In genomic region chr3L:85204-85811, dm6 we compare ENCODE assay signal across 1 fruit fly cellular context.
TF ChIP-seq lines count a peak whose summit lies in the region.

No protein-coding gene starts in this region.

TF ChIP-seq in whole organism, embryonic, 481 proteins besides CTCF, POLR2A, EP300 and RAD21 (continued from another document and continues in another):
- TF ChIP-seq lilli (GFP tag; optimal IDR thresholded peaks at IDR 0.05; lab: Kevin White, UChicago) = no peak
- no peak for TF ChIP-seq CG12659 (GFP tag; optimal IDR thresholded peaks at IDR 0.05; lab: Kevin White, UChicago)
- TF ChIP-seq fd64A (GFP tag; optimal IDR thresholded peaks at IDR 0.05; lab: Kevin White, UChicago) = no peak
- TF ChIP-seq CG14667 (GFP tag; IDR thresholded peaks at IDR 0.05; lab: Robert Waterston, UW) = no peak
- no peak for TF ChIP-seq CG14050 (GFP tag; IDR thresholded peaks at IDR 0.05; lab: Robert Waterston, UW)
- TF ChIP-seq CG16779 (GFP tag; IDR thresholded peaks at IDR 0.05; lab: Robert Waterston, UW) = no peak
- TF ChIP-seq Hr78 (GFP tag; optimal IDR thresholded peaks at IDR 0.05; lab: Kevin White, UChicago) = peak in 1 of 2 experiments; percentile 10
- TF ChIP-seq Gug (GFP tag; IDR thresholded peaks at IDR 0.05; lab: Robert Waterston, UW) = no peak
- 0 out of 3 replicates have a peak, but pooled peaks have one; percentile 17 for TF ChIP-seq CG11695 (GFP tag; IDR thresholded peaks at IDR 0.05; lab: Robert Waterston, UW)
- no peak for TF ChIP-seq zen2 (GFP tag; IDR thresholded peaks at IDR 0.05; lab: Robert Waterston, UW; ENCODE audit: partially characterized antibody)
- peak; percentile 72; the same call in 1 of the 2 replicates for TF ChIP-seq GATAe (GFP tag; conservative IDR thresholded peaks at IDR 0.05; lab: Robert Waterston, UW)
- no peak for TF ChIP-seq Fer2 (tag; optimal IDR thresholded peaks at IDR 0.05; lab: Kevin White, UChicago)
- no peak for TF ChIP-seq Hand (GFP tag; optimal IDR thresholded peaks at IDR 0.05; lab: Kevin White, UChicago)
- peak; percentile 73 for TF ChIP-seq lab (GFP tag; optimal IDR thresholded peaks at IDR 0.05; lab: Kevin White, UChicago)
- no peak for TF ChIP-seq grau (tag; optimal IDR thresholded peaks at IDR 0.05; lab: Kevin White, UChicago)
- TF ChIP-seq CG11696 (GFP tag; IDR thresholded peaks at IDR 0.05; lab: Robert Waterston, UW) = no peak
- TF ChIP-seq pan (optimal IDR thresholded peaks at IDR 0.05; lab: Kevin White, UChicago) = no peak
- no peak for TF ChIP-seq pan (GFP tag; optimal IDR thresholded peaks at IDR 0.05 in 1 of 2, IDR thresholded peaks at IDR 0.05 in 1 of 2)
- no peak for TF ChIP-seq hth (optimal IDR thresholded peaks at IDR 0.05; lab: Kevin White, UChicago)
- no peak for TF ChIP-seq CG32772 (GFP tag; IDR thresholded peaks at IDR 0.05; lab: Robert Waterston, UW)
- no peak for TF ChIP-seq Bgb (GFP tag; IDR thresholded peaks at IDR 0.05; lab: Robert Waterston, UW; ENCODE audit: partially characterized antibody)
- TF ChIP-seq fru (optimal IDR thresholded peaks at IDR 0.05; lab: Kevin White, UChicago) = no peak
- TF ChIP-seq kni (GFP tag; optimal IDR thresholded peaks at IDR 0.05; lab: Kevin White, UChicago) = no peak
- TF ChIP-seq Lhr (GFP tag; optimal IDR thresholded peaks at IDR 0.05; lab: Kevin White, UChicago) = no peak
- no peak for TF ChIP-seq CG12299 (tag; optimal IDR thresholded peaks at IDR 0.05; lab: Kevin White, UChicago)
- peak; percentile 19 for TF ChIP-seq CG2678 (tag; optimal IDR thresholded peaks at IDR 0.05; lab: Kevin White, UChicago)
- TF ChIP-seq CG17612 (GFP tag; IDR thresholded peaks at IDR 0.05; lab: Robert Waterston, UW) = no peak
- no peak for TF ChIP-seq CG1602 (GFP tag; optimal IDR thresholded peaks at IDR 0.05; lab: Kevin White, UChicago)
- TF ChIP-seq psq (GFP tag; optimal IDR thresholded peaks at IDR 0.05; lab: Kevin White, UChicago) = no peak
- TF ChIP-seq Poxn (GFP tag; IDR thresholded peaks at IDR 0.05; lab: Robert Waterston, UW) = no peak
- no peak for TF ChIP-seq bcd (GFP tag; optimal IDR thresholded peaks at IDR 0.05; lab: Kevin White, UChicago)
- no peak for TF ChIP-seq CG12104 (GFP tag; optimal IDR thresholded peaks at IDR 0.05; lab: Kevin White, UChicago)
- peak; percentile 28 for TF ChIP-seq CG15011 (GFP tag; optimal IDR thresholded peaks at IDR 0.05; lab: Kevin White, UChicago)
- TF ChIP-seq CG5953 (GFP tag; IDR thresholded peaks at IDR 0.05; lab: Robert Waterston, UW) = no peak
- no peak for TF ChIP-seq hb (GFP tag; IDR thresholded peaks at IDR 0.05; lab: Robert Waterston, UW; ENCODE audit: partially characterized antibody)
- TF ChIP-seq CG18476 (GFP tag; optimal IDR thresholded peaks at IDR 0.05; lab: Kevin White, UChicago) = no peak
- no peak for TF ChIP-seq Taf1 (GFP tag; IDR thresholded peaks at IDR 0.05; lab: Robert Waterston, UW)
- TF ChIP-seq CG18764 (GFP tag; optimal IDR thresholded peaks at IDR 0.05; lab: Kevin White, UChicago) = no peak
- TF ChIP-seq gsb-n (tag; optimal IDR thresholded peaks at IDR 0.05; lab: Kevin White, UChicago) = peak; percentile 26
- no peak for TF ChIP-seq tio (GFP tag; optimal IDR thresholded peaks at IDR 0.05; lab: Kevin White, UChicago)
- TF ChIP-seq Sry-β (GFP tag; optimal IDR thresholded peaks at IDR 0.05; lab: Kevin White, UChicago) = no peak
- no peak for TF ChIP-seq ftz-f1 (GFP tag; optimal IDR thresholded peaks at IDR 0.05; lab: Kevin White, UChicago)
- no peak for TF ChIP-seq tin (GFP tag; optimal IDR thresholded peaks at IDR 0.05; lab: Kevin White, UChicago)
- TF ChIP-seq CG7963 (GFP tag; IDR thresholded peaks at IDR 0.05; lab: Robert Waterston, UW; ENCODE audit: partially characterized antibody) = no peak
- TF ChIP-seq CG18599 (GFP tag; optimal IDR thresholded peaks at IDR 0.05; lab: Kevin White, UChicago) = peak; percentile 39
- no peak for TF ChIP-seq Max (GFP tag; optimal IDR thresholded peaks at IDR 0.05; lab: Kevin White, UChicago)
- no peak for TF ChIP-seq CG9609 (GFP tag; optimal IDR thresholded peaks at IDR 0.05; lab: Kevin White, UChicago)
- no peak for TF ChIP-seq stc (GFP tag; IDR thresholded peaks at IDR 0.05; lab: Robert Waterston, UW)
- TF ChIP-seq CG15514 (GFP tag; optimal IDR thresholded peaks at IDR 0.05; lab: Kevin White, UChicago) = peak; percentile 36
- no peak for TF ChIP-seq emc (GFP tag; optimal IDR thresholded peaks at IDR 0.05; lab: Kevin White, UChicago)
- TF ChIP-seq salm (tag; optimal IDR thresholded peaks at IDR 0.05; lab: Kevin White, UChicago) = no peak
- no peak for TF ChIP-seq Elba2 (GFP tag; optimal IDR thresholded peaks at IDR 0.05; lab: Kevin White, UChicago)
- TF ChIP-seq CG8944 (GFP tag; optimal IDR thresholded peaks at IDR 0.05; lab: Kevin White, UChicago) = no peak
- TF ChIP-seq CG2129 (GFP tag; IDR thresholded peaks at IDR 0.05; lab: Robert Waterston, UW; ENCODE audit: partially characterized antibody) = no peak
- TF ChIP-seq nerfin-1 (tag; optimal IDR thresholded peaks at IDR 0.05; lab: Kevin White, UChicago) = peak; percentile 88
- no peak for TF ChIP-seq nau (GFP tag; optimal IDR thresholded peaks at IDR 0.05; lab: Kevin White, UChicago)
- TF ChIP-seq Oli (tag; optimal IDR thresholded peaks at IDR 0.05; lab: Kevin White, UChicago) = no peak
- TF ChIP-seq Dfd (GFP tag; optimal IDR thresholded peaks at IDR 0.05; lab: Kevin White, UChicago) = no peak
- no peak for TF ChIP-seq insv (GFP tag; optimal IDR thresholded peaks at IDR 0.05; lab: Kevin White, UChicago)
- no peak for TF ChIP-seq Doc3 (GFP tag; IDR thresholded peaks at IDR 0.05; lab: Robert Waterston, UW; ENCODE audit: partially characterized antibody)
- TF ChIP-seq CG10366 (GFP tag; IDR thresholded peaks at IDR 0.05; lab: Robert Waterston, UW) = no peak
- TF ChIP-seq CG8089 (GFP tag; optimal IDR thresholded peaks at IDR 0.05; lab: Kevin White, UChicago) = no peak
- TF ChIP-seq Kr (GFP tag; optimal IDR thresholded peaks at IDR 0.05; lab: Kevin White, UChicago) = peak; percentile 4
- TF ChIP-seq seq (GFP tag; IDR thresholded peaks at IDR 0.05; lab: Robert Waterston, UW) = no peak
- no peak for TF ChIP-seq CG1529 (GFP tag; optimal IDR thresholded peaks at IDR 0.05; lab: Kevin White, UChicago)
- TF ChIP-seq Ravus (GFP tag; IDR thresholded peaks at IDR 0.05; lab: Robert Waterston, UW) = no peak
- TF ChIP-seq ac (GFP tag; optimal IDR thresholded peaks at IDR 0.05; lab: Kevin White, UChicago) = peak; percentile 6
- TF ChIP-seq CG4617 (GFP tag; optimal IDR thresholded peaks at IDR 0.05; lab: Kevin White, UChicago; ENCODE audit: borderline replicate concordance) = no peak
- TF ChIP-seq Mad (GFP tag; optimal IDR thresholded peaks at IDR 0.05; lab: Kevin White, UChicago) = no peak
- TF ChIP-seq Neu2 (GFP tag; optimal IDR thresholded peaks at IDR 0.05; lab: Kevin White, UChicago; ENCODE audit: borderline replicate concordance) = no peak
- no peak for TF ChIP-seq cad (GFP tag; optimal IDR thresholded peaks at IDR 0.05; lab: Kevin White, UChicago)
- peak; percentile 21 for TF ChIP-seq grn (GFP tag; optimal IDR thresholded peaks at IDR 0.05; lab: Kevin White, UChicago)
- TF ChIP-seq CG10274 (GFP tag; optimal IDR thresholded peaks at IDR 0.05; lab: Kevin White, UChicago) = no peak
- TF ChIP-seq sens-2 (GFP tag; IDR thresholded peaks at IDR 0.05; lab: Robert Waterston, UW) = no peak
- TF ChIP-seq sqz (GFP tag; optimal IDR thresholded peaks at IDR 0.05; lab: Kevin White, UChicago) = peak; percentile 27
- no peak for TF ChIP-seq CG3847 (GFP tag; IDR thresholded peaks at IDR 0.05; lab: Robert Waterston, UW)
- no peak for TF ChIP-seq CG2116 (GFP tag; optimal IDR thresholded peaks at IDR 0.05; lab: Kevin White, UChicago)
- no peak for TF ChIP-seq odd (GFP tag; optimal IDR thresholded peaks at IDR 0.05; lab: Kevin White, UChicago)
- no peak for TF ChIP-seq CG13123 (GFP tag; optimal IDR thresholded peaks at IDR 0.05; lab: Kevin White, UChicago)
- TF ChIP-seq exex (tag; optimal IDR thresholded peaks at IDR 0.05; lab: Kevin White, UChicago) = peak; percentile 66
- no peak for TF ChIP-seq pita (GFP tag; optimal IDR thresholded peaks at IDR 0.05; lab: Kevin White, UChicago)
- peak; percentile 97 for TF ChIP-seq pros (GFP tag; optimal IDR thresholded peaks at IDR 0.05; lab: Kevin White, UChicago)
- peak; percentile 20 for TF ChIP-seq CG1233 (GFP tag; optimal IDR thresholded peaks at IDR 0.05; lab: Kevin White, UChicago)
- no peak for TF ChIP-seq pho (GFP tag; optimal IDR thresholded peaks at IDR 0.05; lab: Kevin White, UChicago)
- no peak for TF ChIP-seq Fer1 (GFP tag; optimal IDR thresholded peaks at IDR 0.05; lab: Kevin White, UChicago)
- TF ChIP-seq Fer3 (tag; optimal IDR thresholded peaks at IDR 0.05; lab: Kevin White, UChicago) = peak; percentile 1
- no peak for TF ChIP-seq dpn (GFP tag; optimal IDR thresholded peaks at IDR 0.05; lab: Kevin White, UChicago)
- no peak for TF ChIP-seq CG3407 (GFP tag; optimal IDR thresholded peaks at IDR 0.05; lab: Kevin White, UChicago)
- TF ChIP-seq CG6765 (GFP tag; optimal IDR thresholded peaks at IDR 0.05; lab: Kevin White, UChicago) = no peak
- TF ChIP-seq D19B (GFP tag; optimal IDR thresholded peaks at IDR 0.05; lab: Kevin White, UChicago) = no peak
- TF ChIP-seq CG4424 (GFP tag; optimal IDR thresholded peaks at IDR 0.05; lab: Kevin White, UChicago) = no peak
- no peak for TF ChIP-seq Sin3A (optimal IDR thresholded peaks at IDR 0.05; lab: Kevin White, UChicago)
- no peak for TF ChIP-seq esg (GFP tag; conservative IDR thresholded peaks at IDR 0.05; lab: Robert Waterston, UW)
- no peak for TF ChIP-seq ara (GFP tag; IDR thresholded peaks at IDR 0.05; lab: Robert Waterston, UW)
- TF ChIP-seq pfk (GFP tag; optimal IDR thresholded peaks at IDR 0.05; lab: Kevin White, UChicago) = peak; percentile 10
- no peak for TF ChIP-seq CG3163 (GFP tag; optimal IDR thresholded peaks at IDR 0.05; lab: Kevin White, UChicago)
- TF ChIP-seq aop (GFP tag; IDR thresholded peaks at IDR 0.05; lab: Robert Waterston, UW) = no peak
- no peak for TF ChIP-seq CG30403 (GFP tag; optimal IDR thresholded peaks at IDR 0.05; lab: Kevin White, UChicago)
- TF ChIP-seq CG3995 (GFP tag; optimal IDR thresholded peaks at IDR 0.05; lab: Kevin White, UChicago) = no peak
- no peak for TF ChIP-seq scrt (GFP tag; optimal IDR thresholded peaks at IDR 0.05; lab: Kevin White, UChicago)
- TF ChIP-seq dmrt99B (tag; optimal IDR thresholded peaks at IDR 0.05; lab: Kevin White, UChicago) = no peak
- TF ChIP-seq chinmo (GFP tag; IDR thresholded peaks at IDR 0.05; lab: Robert Waterston, UW; ENCODE audit: partially characterized antibody) = no peak
- TF ChIP-seq CG8924 (tag; optimal IDR thresholded peaks at IDR 0.05; lab: Kevin White, UChicago) = no peak
- peak; percentile 49 for TF ChIP-seq CG13894 (tag; optimal IDR thresholded peaks at IDR 0.05; lab: Kevin White, UChicago)
- no peak for TF ChIP-seq CG11093 (GFP tag; IDR thresholded peaks at IDR 0.05; lab: Robert Waterston, UW)
- no peak for TF ChIP-seq NC2β (GFP tag; optimal IDR thresholded peaks at IDR 0.05; lab: Kevin White, UChicago)
- peak; percentile 47 for TF ChIP-seq B-H2 (GFP tag; optimal IDR thresholded peaks at IDR 0.05; lab: Kevin White, UChicago)
- no peak for TF ChIP-seq bab2 (GFP tag; optimal IDR thresholded peaks at IDR 0.05; lab: Kevin White, UChicago)
- TF ChIP-seq dan (GFP tag; IDR thresholded peaks at IDR 0.05; lab: Robert Waterston, UW) = no peak
- no peak for TF ChIP-seq E2f1 (GFP tag; IDR thresholded peaks at IDR 0.05; lab: Robert Waterston, UW)
- no peak for TF ChIP-seq Bteb2 (GFP tag; optimal IDR thresholded peaks at IDR 0.05; lab: Kevin White, UChicago)
- TF ChIP-seq HLH3B (GFP tag; IDR thresholded peaks at IDR 0.05; lab: Robert Waterston, UW) = no peak
- no peak for TF ChIP-seq Vsx1 (GFP tag; optimal IDR thresholded peaks at IDR 0.05; lab: Kevin White, UChicago)
- TF ChIP-seq B-H1 (GFP tag; IDR thresholded peaks at IDR 0.05; lab: Robert Waterston, UW) = no peak
- TF ChIP-seq CG15696 (tag; optimal IDR thresholded peaks at IDR 0.05; lab: Kevin White, UChicago) = peak; percentile 34
- no peak for TF ChIP-seq CG7745 (tag; optimal IDR thresholded peaks at IDR 0.05; lab: Kevin White, UChicago)
- no peak for TF ChIP-seq CG43689 (GFP tag; IDR thresholded peaks at IDR 0.05; lab: Robert Waterston, UW)
- TF ChIP-seq CG15601 (tag; optimal IDR thresholded peaks at IDR 0.05; lab: Kevin White, UChicago) = no peak
- no peak for TF ChIP-seq peb (GFP tag; IDR thresholded peaks at IDR 0.05; lab: Robert Waterston, UW)
- TF ChIP-seq caup (GFP tag; optimal IDR thresholded peaks at IDR 0.05; lab: Kevin White, UChicago; ENCODE audit: severe bottlenecking) = peak; percentile 47
- no peak for TF ChIP-seq yki (optimal IDR thresholded peaks at IDR 0.05; lab: Kevin White, UChicago)
- no peak for TF ChIP-seq CG11398 (GFP tag; optimal IDR thresholded peaks at IDR 0.05; lab: Kevin White, UChicago)
- TF ChIP-seq PHDP (tag; optimal IDR thresholded peaks at IDR 0.05; lab: Kevin White, UChicago) = peak; percentile 16
- no peak for TF ChIP-seq unc-4 (GFP tag; IDR thresholded peaks at IDR 0.05; lab: Robert Waterston, UW; ENCODE audit: partially characterized antibody)
- TF ChIP-seq Dad (GFP tag; optimal IDR thresholded peaks at IDR 0.05; lab: Kevin White, UChicago) = no peak
- no peak for TF ChIP-seq Drgx (GFP tag; IDR thresholded peaks at IDR 0.05; lab: Robert Waterston, UW)
- TF ChIP-seq CG4328 (GFP tag; optimal IDR thresholded peaks at IDR 0.05; lab: Kevin White, UChicago) = no peak
- no peak for TF ChIP-seq CG4404 (GFP tag; IDR thresholded peaks at IDR 0.05; lab: Robert Waterston, UW)
- TF ChIP-seq run (tag; optimal IDR thresholded peaks at IDR 0.05; lab: Kevin White, UChicago) = no peak
- TF ChIP-seq tup (GFP tag; optimal IDR thresholded peaks at IDR 0.05; lab: Kevin White, UChicago) = no peak
- no peak for TF ChIP-seq CG10959 (GFP tag; IDR thresholded peaks at IDR 0.05; lab: Robert Waterston, UW)
- TF ChIP-seq slou (GFP tag; optimal IDR thresholded peaks at IDR 0.05; lab: Kevin White, UChicago) = no peak
- TF ChIP-seq gfzf (GFP tag; optimal IDR thresholded peaks at IDR 0.05; lab: Kevin White, UChicago) = no peak
- TF ChIP-seq CG7271 (tag; optimal IDR thresholded peaks at IDR 0.05; lab: Kevin White, UChicago) = no peak
- peak; percentile 42 for TF ChIP-seq Adf1 (GFP tag; IDR thresholded peaks at IDR 0.05; lab: Robert Waterston, UW)
- no peak for TF ChIP-seq CG8388 (GFP tag; optimal IDR thresholded peaks at IDR 0.05; lab: Kevin White, UChicago)
- no peak for TF ChIP-seq ttk (GFP tag; IDR thresholded peaks at IDR 0.05; lab: Robert Waterston, UW)
- TF ChIP-seq danr (GFP tag; IDR thresholded peaks at IDR 0.05; lab: Robert Waterston, UW) = no peak
- no peak for TF ChIP-seq bigmax (GFP tag; optimal IDR thresholded peaks at IDR 0.05; lab: Kevin White, UChicago)
